Worm (Caenorhabditis elegans) whole organism, L3 larva: ENCODE data around the gene F45H10.2.

Experiments used
- R02D3.7 ChIP-seq: fragments of 150-350 bp; optimal IDR thresholded peaks from 2 replicates; lab custom pipeline; 2014; ENCODE audit warnings: missing biosample characterization, missing genetic modification characterization
- ama-1 ChIP-seq: fragments of 150-350 bp; optimal IDR thresholded peaks from 2 replicates; lab custom pipeline; 2018
- ceh-16 ChIP-seq: sonication (generic microtip); optimal IDR thresholded peaks from 2 replicates; lab custom pipeline; 2017; ENCODE audit warnings: missing biosample characterization, missing genetic modification characterization
- ceh-28 ChIP-seq: fragments of 150-350 bp; optimal IDR thresholded peaks from 2 replicates; lab custom pipeline; 2014; ENCODE audit warnings: missing biosample characterization, missing genetic modification reagents, missing genetic modification characterization
- ceh-9 ChIP-seq: sonication (generic microtip); optimal IDR thresholded peaks from 2 replicates; lab custom pipeline; 2018; ENCODE audit warnings: missing biosample characterization, missing genetic modification characterization
- egl-27 ChIP-seq: sonication (generic microtip); optimal IDR thresholded peaks from 4 replicates; lab custom pipeline; 2017; ENCODE audit warnings: missing biosample characterization, missing genetic modification reagents, missing genetic modification characterization
- egl-5 ChIP-seq: fragments of 150-350 bp; optimal IDR thresholded peaks from 2 replicates; lab custom pipeline; 2017; ENCODE audit warnings: missing biosample characterization, missing genetic modification reagents, missing genetic modification characterization, inconsistent platforms
- elt-1 ChIP-seq: fragments of 150-350 bp; optimal IDR thresholded peaks from 2 replicates; lab custom pipeline; 2014; ENCODE audit warnings: missing biosample characterization, missing genetic modification characterization
- elt-2 ChIP-seq: sonication (generic microtip); optimal IDR thresholded peaks from 2 replicates; lab custom pipeline; 2016; ENCODE audit warnings: missing genetic modification reagents, mild to moderate bottlenecking, missing genetic modification characterization, missing compliant biosample characterization
- elt-3 ChIP-seq, 3 experiments: fragments of 150-350 bp in 1 of 3; sonication (generic microtip) in 2 of 3; optimal IDR thresholded peaks; 2 replicates in 2 of 3; 4 replicates in 1 of 3; lab custom pipeline; 2014 to 2017; ENCODE audit warnings: missing biosample characterization in 3 of 3, missing genetic modification characterization in 3 of 3
- fkh-10 ChIP-seq: sonication (generic microtip); optimal IDR thresholded peaks from 2 replicates; lab custom pipeline; 2017; ENCODE audit warnings: missing biosample characterization, missing genetic modification reagents, missing genetic modification characterization
- fkh-2 ChIP-seq: fragments of 150-350 bp; optimal IDR thresholded peaks from 2 replicates; lab custom pipeline; 2014; ENCODE audit warnings: missing biosample characterization, missing genetic modification reagents, missing genetic modification characterization
- fos-1 ChIP-seq: fragments of 150-350 bp; optimal IDR thresholded peaks from 2 replicates; lab custom pipeline; 2014; ENCODE audit warnings: missing biosample characterization, missing genetic modification characterization
- hmg-11 ChIP-seq: sonication (generic microtip); optimal IDR thresholded peaks from 2 replicates; lab custom pipeline; 2016; ENCODE audit warnings: missing genetic modification characterization, missing compliant biosample characterization
- lin-15B ChIP-seq: fragments of 150-350 bp; optimal IDR thresholded peaks from 2 replicates; lab custom pipeline; 2014; ENCODE audit warnings: missing biosample characterization, missing genetic modification characterization
- lin-39 ChIP-seq: fragments of 150-350 bp; optimal IDR thresholded peaks from 2 replicates; lab custom pipeline; 2018; ENCODE audit warnings: missing biosample characterization, missing genetic modification reagents, missing genetic modification characterization
- mml-1 ChIP-seq: fragments of 150-350 bp; sonication (generic microtip); optimal IDR thresholded peaks from 3 replicates; lab custom pipeline; 2014; ENCODE audit warnings: missing biosample characterization, missing genetic modification characterization
- nfya-1 ChIP-seq: sonication (generic microtip); optimal IDR thresholded peaks from 2 replicates; lab custom pipeline; 2017; ENCODE audit warnings: missing genetic modification characterization, mild to moderate bottlenecking, missing compliant biosample characterization, antibody characterized with exemption, moderate library complexity; ENCODE audit not compliant: insufficient read depth
- nhr-11 ChIP-seq: fragments of 150-350 bp; optimal IDR thresholded peaks from 2 replicates; lab custom pipeline; 2014; ENCODE audit warnings: missing biosample characterization, missing genetic modification characterization
- nhr-12 ChIP-seq: fragments of 150-350 bp; optimal IDR thresholded peaks from 2 replicates; lab custom pipeline; 2014; ENCODE audit warnings: missing biosample characterization, missing genetic modification characterization
- nhr-28 ChIP-seq: fragments of 150-350 bp; optimal IDR thresholded peaks from 2 replicates; lab custom pipeline; 2014; ENCODE audit warnings: missing biosample characterization, missing genetic modification characterization
- nhr-43 ChIP-seq: sonication (generic microtip); optimal IDR thresholded peaks from 2 replicates; lab custom pipeline; 2016; ENCODE audit warnings: mild to moderate bottlenecking, missing genetic modification characterization, missing compliant biosample characterization; ENCODE audit not compliant: poor library complexity, severe bottlenecking
- nhr-67 ChIP-seq: fragments of 150-350 bp; optimal IDR thresholded peaks from 2 replicates; lab custom pipeline; 2014; ENCODE audit warnings: missing biosample characterization, missing genetic modification characterization
- nhr-76 ChIP-seq: fragments of 150-350 bp; sonication (generic microtip); optimal IDR thresholded peaks from 5 replicates; lab custom pipeline; 2014; ENCODE audit warnings: missing biosample characterization, missing genetic modification characterization
- pha-4 ChIP-seq: fragments of 150-350 bp; optimal IDR thresholded peaks from 2 replicates; lab custom pipeline; 2014; ENCODE audit warnings: missing biosample characterization, missing genetic modification reagents, missing genetic modification characterization
- pqm-1 ChIP-seq: fragments of 150-350 bp; optimal IDR thresholded peaks from 2 replicates; lab custom pipeline; 2017; ENCODE audit warnings: missing biosample characterization, missing genetic modification characterization, inconsistent platforms
- skn-1 ChIP-seq: fragments of 150-350 bp; optimal IDR thresholded peaks from 2 replicates; lab custom pipeline; 2014; ENCODE audit warnings: missing biosample characterization, missing genetic modification characterization
- tbx-2 ChIP-seq: sonication (generic microtip); optimal IDR thresholded peaks from 2 replicates; lab custom pipeline; 2016; ENCODE audit warnings: mild to moderate bottlenecking, missing genetic modification characterization, missing compliant biosample characterization
- unc-39 ChIP-seq: sonication (generic microtip); optimal IDR thresholded peaks from 4 replicates; lab custom pipeline; 2017; ENCODE audit warnings: missing biosample characterization, missing genetic modification characterization
- ztf-4 ChIP-seq: fragments of 150-350 bp; optimal IDR thresholded peaks from 2 replicates; lab custom pipeline; 2014; ENCODE audit warnings: missing biosample characterization, missing genetic modification characterization

Gene F45H10.2

ce11 chrII:13515813-13516212, 23.0 kb upstream of the F45H10.2 start:
- TF ChIP-seq elt-1 (tag; lab: Kevin White, UChicago): no peak
- TF ChIP-seq elt-2 (tag; lab: Kevin White, UChicago): no peak
- no peak for TF ChIP-seq egl-27 (tag; lab: Kevin White, UChicago)
- TF ChIP-seq fos-1: no peak
- TF ChIP-seq hmg-11 (tag; lab: Kevin White, UChicago): no peak
- no peak for TF ChIP-seq mml-1 (tag; lab: Kevin White, UChicago)
- no peak for TF ChIP-seq nhr-11 (tag; lab: Kevin White, UChicago)
- TF ChIP-seq lin-39 (tag; lab: Kevin White, UChicago): no peak
- TF ChIP-seq lin-15B (tag; lab: Kevin White, UChicago): no peak
- no peak for TF ChIP-seq pha-4 (tag; lab: Kevin White, UChicago)
- no peak for TF ChIP-seq ztf-4 (tag; lab: Kevin White, UChicago)
- TF ChIP-seq fkh-10 (GFP tag; lab: Kevin White, UChicago): no peak
- TF ChIP-seq, all 47 proteins: peak for 0

- peak; percentile 1 for TF ChIP-seq pqm-1 (tag; lab: Kevin White, UChicago)
- TF ChIP-seq egl-5 (tag; lab: Kevin White, UChicago): no peak
- peak; percentile 56 for TF ChIP-seq elt-2 (tag; lab: Kevin White, UChicago)
- TF ChIP-seq nhr-76 (tag; lab: Kevin White, UChicago): no peak
These were observed 15.8 kb upstream of the F45H10.2 start for ce11 chrII:13508607-13509006.

- TF ChIP-seq elt-2 (tag; lab: Kevin White, UChicago): peak; percentile 82
- no peak for TF ChIP-seq nhr-11 (tag; lab: Kevin White, UChicago)
- TF ChIP-seq fkh-2 (tag; lab: Kevin White, UChicago): no peak
- peak; percentile 80 for TF ChIP-seq pqm-1 (tag; lab: Kevin White, UChicago)
- TF ChIP-seq skn-1: peak; percentile 66
These were observed 14.7 kb upstream of the F45H10.2 start, which contains the start of gene nep-17 for ce11 chrII:13507535-13507934. nep-17 (plus strand) TSS chrII:13507819.

DNA sequence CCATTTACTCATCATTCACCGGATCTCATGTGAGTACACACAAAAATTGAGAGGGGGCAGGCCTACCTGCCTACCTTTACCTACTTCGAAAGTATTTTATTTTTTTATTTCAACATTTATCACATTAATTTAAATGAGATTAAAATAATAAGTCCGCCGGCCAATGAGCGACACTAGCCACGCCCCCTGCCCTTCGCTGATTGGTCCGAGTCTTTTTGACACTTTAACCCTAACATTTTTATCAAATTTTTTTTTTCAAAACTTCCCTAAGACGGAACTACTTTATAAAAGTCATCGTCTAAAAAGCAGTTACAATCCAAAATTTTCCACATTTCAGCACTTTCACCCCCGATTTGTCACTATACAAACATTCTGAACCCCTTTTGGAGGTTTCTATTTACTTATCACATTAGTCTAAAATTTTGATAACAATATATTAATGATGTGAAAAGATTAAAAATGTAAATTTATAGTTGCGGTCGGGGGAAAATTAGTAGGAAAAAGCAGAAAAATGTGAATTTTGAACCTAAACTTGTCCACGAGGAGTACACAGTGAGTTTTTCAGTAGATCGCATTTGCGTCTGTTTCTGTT, 13.2 kb upstream of the F45H10.2 start:
- TF ChIP-seq pqm-1 (tag; lab: Kevin White, UChicago) (peak; percentile 58), ceh-28 (no peak), elt-2 (tag; lab: Kevin White, UChicago) (peak; percentile 64), nfya-1 (tag; lab: Kevin White, UChicago) (peak; percentile 76), skn-1 (peak; percentile 18), lin-39 (tag; lab: Kevin White, UChicago) (no peak), nhr-28 (tag; lab: Kevin White, UChicago) (no peak), ama-1 (lab: Kevin White, UChicago) (no peak)

DNA sequence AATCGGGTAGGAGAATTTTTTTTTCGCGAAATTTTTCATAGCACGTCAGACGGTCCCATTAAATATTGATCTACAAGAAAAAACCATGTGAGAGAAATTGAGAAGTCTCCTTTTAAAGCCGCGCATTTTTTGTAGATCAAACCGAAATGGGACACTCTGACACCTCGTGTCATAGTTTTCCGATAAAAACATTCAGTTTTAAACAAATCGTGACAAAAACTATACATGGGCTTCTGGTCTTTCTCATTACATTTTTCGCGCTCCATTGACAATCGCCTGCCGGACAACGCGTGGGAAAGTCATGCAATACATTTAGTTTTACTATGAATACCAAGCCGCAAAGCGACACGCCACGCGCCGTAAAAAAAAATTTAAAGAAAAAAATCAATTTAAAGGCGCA, 12.5 kb upstream of the F45H10.2 start:
- TF ChIP-seq tbx-2 (tag; lab: Kevin White, UChicago): no peak
- TF ChIP-seq unc-39 (tag; lab: Kevin White, UChicago): no peak
- no peak for TF ChIP-seq mml-1 (tag; lab: Kevin White, UChicago)
- no peak for TF ChIP-seq R02D3.7 (tag; lab: Kevin White, UChicago)
- TF ChIP-seq egl-5 (tag; lab: Kevin White, UChicago): no peak
- no peak for TF ChIP-seq ceh-9
- TF ChIP-seq ceh-16 (tag; lab: Kevin White, UChicago): no peak
- no peak for TF ChIP-seq nfya-1 (tag; lab: Kevin White, UChicago)
- TF ChIP-seq hmg-11 (tag; lab: Kevin White, UChicago): no peak
- TF ChIP-seq nhr-67 (tag; lab: Kevin White, UChicago): no peak
- no peak for TF ChIP-seq elt-3 (tag; optimal IDR thresholded peaks at IDR 0.05; lab: Kevin White, UChicago)
- TF ChIP-seq ceh-28: no peak
- TF ChIP-seq elt-1 (tag; lab: Kevin White, UChicago): no peak
- no peak for TF ChIP-seq nhr-76 (tag; lab: Kevin White, UChicago)

DNA sequence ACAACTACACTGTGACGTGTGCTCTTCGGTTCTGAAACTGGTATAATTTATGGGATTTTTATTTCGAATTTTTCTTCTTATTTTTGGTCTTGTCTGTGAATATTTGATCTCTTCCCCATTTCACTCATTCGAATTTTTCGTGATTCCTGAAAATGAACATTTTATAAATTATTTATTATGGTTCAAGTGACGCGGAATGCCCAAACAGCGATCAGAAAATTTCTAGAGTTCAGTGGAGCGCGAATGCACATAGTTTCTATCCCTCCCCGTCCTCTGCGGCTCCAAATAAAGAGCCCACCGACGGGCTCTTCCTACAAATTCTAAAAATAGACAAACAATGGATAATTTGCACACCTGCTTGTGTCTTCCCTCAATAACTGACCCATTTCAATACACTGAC, 10.8 kb upstream of the F45H10.2 start, which contains the start of gene F54F11.1:
Gene F54F11.1, plus strand, starts transcription at position 301 of the 400 bp plus-strand sequence.
- TF ChIP-seq tbx-2 (tag; lab: Kevin White, UChicago) (no peak), nhr-43 (tag; lab: Kevin White, UChicago) (no peak), nfya-1 (tag; lab: Kevin White, UChicago) (no peak), hmg-11 (tag; lab: Kevin White, UChicago) (no peak), pqm-1 (tag; lab: Kevin White, UChicago) (no peak), elt-3 (tag; optimal IDR thresholded peaks at IDR 0.05; lab: Kevin White, UChicago) (no peak), nhr-12 (tag; lab: Kevin White, UChicago) (no peak)
